Worm (Caenorhabditis elegans) whole organism, early embryonic: Measurements from ENCODE around the gene M01H9.2.

Source experiments
- B0310.2 ChIP-seq: sonication (generic microtip); optimal IDR thresholded peaks from 2 replicates; lab custom pipeline; 2016; ENCODE audit warnings: mild to moderate bottlenecking, missing genetic modification characterization, missing compliant biosample characterization
- F13C5.2 ChIP-seq: sonication (generic microtip); optimal IDR thresholded peaks from 2 replicates; lab custom pipeline; 2017; ENCODE audit warnings: mild to moderate bottlenecking, missing genetic modification characterization, inconsistent platforms, missing compliant biosample characterization
- aly-1 ChIP-seq: sonication (generic microtip); optimal IDR thresholded peaks from 2 replicates; lab custom pipeline; 2016; ENCODE audit warnings: missing genetic modification characterization, missing compliant biosample characterization
- ama-1 ChIP-seq: fragments of 150-350 bp; optimal IDR thresholded peaks from 2 replicates; lab custom pipeline; 2014
- ceh-13 ChIP-seq: fragments of 200-800 bp; sonication (Bioruptor generic); optimal IDR thresholded peaks from 2 replicates; lab custom pipeline; 2018; ENCODE audit warnings: mild to moderate bottlenecking, missing genetic modification characterization, missing compliant biosample characterization
- ceh-36 ChIP-seq: sonication (generic microtip); optimal IDR thresholded peaks from 2 replicates; lab custom pipeline; 2016; ENCODE audit warnings: missing genetic modification characterization, inconsistent platforms, missing compliant biosample characterization
- ets-7 ChIP-seq: sonication (generic microtip); optimal IDR thresholded peaks from 2 replicates; lab custom pipeline; 2016; ENCODE audit warnings: missing genotype, missing genetic modification characterization, missing compliant biosample characterization
- flt-1 ChIP-seq: fragments of 200-800 bp; sonication (Bioruptor generic); IDR thresholded peaks from 2 replicates; pipeline ENCODE4 v1.3.6; 2022; ENCODE audit warnings: missing genetic modification characterization, missing compliant biosample characterization
- hnd-1 ChIP-seq: sonication (generic microtip); optimal IDR thresholded peaks from 2 replicates; lab custom pipeline; 2016; ENCODE audit warnings: missing genetic modification characterization, missing compliant biosample characterization
- pes-1 ChIP-seq: fragments of 200-800 bp; sonication (Bioruptor generic); IDR thresholded peaks from 2 replicates; pipeline ENCODE4 v1.3.6; 2022; ENCODE audit warnings: missing genetic modification reagents, missing genetic modification characterization, missing compliant biosample characterization
- scrt-1 ChIP-seq: fragments of 200-800 bp; sonication (Bioruptor generic); IDR thresholded peaks from 2 replicates; pipeline ENCODE4 v1.3.6; 2022; ENCODE audit warnings: missing genetic modification characterization, missing compliant biosample characterization

ce11 chrIV:4434441-4435084 lies 28.5 kb downstream of the M01H9.2 start, which contains the start of the genes R08C7.8 and R08C7.4:
- TF ChIP-seq aly-1 (tag; lab: Kevin White, UChicago) (no peak), ama-1 (lab: Kevin White, UChicago) (no peak), pes-1 (no peak), B0310.2 (tag; lab: Kevin White, UChicago) (no peak), ets-7 (tag; lab: Kevin White, UChicago) (no peak), flt-1 (no peak), hnd-1 (no peak), scrt-1 (GFP tag; lab: Robert Waterston, UW) (no peak), ceh-13 (GFP tag; lab: Kevin White, UChicago) (no peak), F13C5.2 (no peak), ceh-36 (tag; lab: Kevin White, UChicago) (no peak)
